Worm (Caenorhabditis elegans) whole organism, L4 larva: ENCODE results near the gene Y46H3A.5.
"Not testable (repeated sequence)": the region's sequence is repeated elsewhere in the genome, so short reads cannot be mapped to it uniquely, and the experiment has no call there.

ENCODE experiments used
- D1046.2 ChIP-seq: fragments of 200-800 bp; sonication (Bioruptor generic); IDR thresholded peaks from 2 replicates; pipeline ENCODE4 v1.3.6; 2022; ENCODE audit warnings: missing genetic modification characterization, missing compliant biosample characterization
- F10B5.3 ChIP-seq: sonication (generic microtip); optimal IDR thresholded peaks from 2 replicates; lab custom pipeline; 2016; ENCODE audit warnings: mild to moderate bottlenecking, missing genetic modification characterization, missing compliant biosample characterization
- F26F4.8 ChIP-seq: fragments of 200-800 bp; sonication (Bioruptor generic); conservative IDR thresholded peaks from 2 replicates; pipeline ENCODE4 v1.3.6; 2022; ENCODE audit warnings: missing genetic modification characterization, missing compliant biosample characterization
- R02D3.7 ChIP-seq: fragments of 150-350 bp; sonication (generic microtip); optimal IDR thresholded peaks from 3 replicates; lab custom pipeline; 2014; ENCODE audit warnings: missing biosample characterization, missing genetic modification characterization
- Y5F2A.4 ChIP-seq: fragments of 200-800 bp; sonication (Bioruptor generic); optimal IDR thresholded peaks from 2 replicates; lab custom pipeline; 2018; ENCODE audit warnings: mild to moderate bottlenecking, missing genetic modification characterization, missing compliant biosample characterization
- ZK337.2 ChIP-seq: fragments of 200-800 bp; sonication (Bioruptor generic); IDR thresholded peaks from 2 replicates; pipeline ENCODE4 v1.3.6; 2022; ENCODE audit warnings: missing genetic modification reagents, missing genetic modification characterization, missing compliant biosample characterization
- aha-1 ChIP-seq: fragments of 150-350 bp; peaks from one replicate; lab custom pipeline; 2014; ENCODE audit warnings: missing biosample characterization, missing genetic modification characterization
- ama-1 ChIP-seq: fragments of 150-350 bp; optimal IDR thresholded peaks from 2 replicates; lab custom pipeline; 2014; ENCODE audit warnings: inconsistent platforms, mixed read lengths
- attf-4 ChIP-seq: sonication (generic microtip); optimal IDR thresholded peaks from 3 replicates; lab custom pipeline; 2017; ENCODE audit warnings: missing biosample characterization, missing genetic modification characterization
- ceh-44 ChIP-seq: fragments of 200-800 bp; sonication (Bioruptor generic); IDR thresholded peaks from 2 replicates; pipeline ENCODE4 v1.3.6; 2022; ENCODE audit warnings: missing genetic modification reagents, missing genetic modification characterization, missing compliant biosample characterization
- cey-2 ChIP-seq: sonication (generic microtip); optimal IDR thresholded peaks from 3 replicates; lab custom pipeline; 2017; ENCODE audit warnings: missing genetic modification characterization, mild to moderate bottlenecking, missing compliant biosample characterization, antibody characterized with exemption, borderline replicate concordance; ENCODE audit not compliant: insufficient read depth
- ctbp-1 ChIP-seq: fragments of 200-800 bp; sonication (Bioruptor generic); IDR thresholded peaks from 2 replicates; pipeline ENCODE4 v1.3.6; 2022; ENCODE audit warnings: missing genetic modification reagents, missing genetic modification characterization, missing compliant biosample characterization
- dmd-6 ChIP-seq: fragments of 200-800 bp; sonication (Bioruptor generic); IDR thresholded peaks from 2 replicates; pipeline ENCODE4 v1.3.6; 2022; ENCODE audit warnings: missing genetic modification reagents, missing genetic modification characterization, missing compliant biosample characterization
- dmd-8 ChIP-seq: fragments of 200-800 bp; sonication (Bioruptor generic); IDR thresholded peaks from 2 replicates; pipeline ENCODE4 v1.3.6; 2022; ENCODE audit warnings: missing genetic modification characterization, missing compliant biosample characterization
- dmd-9 ChIP-seq: fragments of 200-800 bp; sonication (Bioruptor generic); IDR thresholded peaks from 2 replicates; pipeline ENCODE4 v1.3.6; 2022; ENCODE audit warnings: missing genetic modification reagents, missing genetic modification characterization, missing compliant biosample characterization
- dve-1 ChIP-seq: sonication (generic microtip); optimal IDR thresholded peaks from 2 replicates; lab custom pipeline; 2017; ENCODE audit warnings: antibody characterized with exemption, mild to moderate bottlenecking, missing genetic modification characterization, missing compliant biosample characterization; ENCODE audit not compliant: insufficient read depth
- egl-27 ChIP-seq: sonication (generic microtip); optimal IDR thresholded peaks from 3 replicates; lab custom pipeline; 2017; ENCODE audit warnings: missing biosample characterization, missing genetic modification reagents, missing genetic modification characterization
- egl-43 ChIP-seq: fragments of 200-800 bp; sonication (Bioruptor generic); IDR thresholded peaks from 2 replicates; pipeline ENCODE4 v1.3.6; 2022; ENCODE audit warnings: missing genetic modification reagents, missing genetic modification characterization, missing compliant biosample characterization
- fos-1 ChIP-seq: fragments of 150-350 bp; optimal IDR thresholded peaks from 2 replicates; lab custom pipeline; 2014; ENCODE audit warnings: missing biosample characterization, missing genetic modification characterization
- hlh-30 ChIP-seq: sonication (generic microtip); optimal IDR thresholded peaks from 2 replicates; lab custom pipeline; 2017; ENCODE audit warnings: antibody characterized with exemption, mild to moderate bottlenecking, missing genetic modification characterization, missing compliant biosample characterization; ENCODE audit not compliant: insufficient read depth
- jun-1 ChIP-seq: fragments of 150-350 bp; optimal IDR thresholded peaks from 2 replicates; lab custom pipeline; 2014; ENCODE audit warnings: missing biosample characterization, missing genetic modification reagents, missing genetic modification characterization
- lin-13 ChIP-seq: fragments of 150-350 bp; optimal IDR thresholded peaks from 2 replicates; lab custom pipeline; 2014; ENCODE audit warnings: missing biosample characterization, missing genetic modification reagents, missing genetic modification characterization
- lin-15B ChIP-seq: fragments of 150-350 bp; sonication (generic microtip); optimal IDR thresholded peaks from 3 replicates; lab custom pipeline; 2014; ENCODE audit warnings: missing biosample characterization, missing genetic modification characterization
- lin-38 ChIP-seq: fragments of 200-800 bp; sonication (Bioruptor generic); IDR thresholded peaks from 2 replicates; pipeline ENCODE4 v1.3.6; 2022; ENCODE audit warnings: missing genetic modification reagents, missing genetic modification characterization, missing compliant biosample characterization
- madf-5 ChIP-seq, 2 experiments: fragments of 200-800 bp; sonication (Bioruptor generic); IDR thresholded peaks; 2 replicates each; pipeline ENCODE4 v1.3.6; 2022; ENCODE audit warnings: missing compliant biosample characterization in 2 of 2, missing genetic modification characterization in 2 of 2
- madf-9 ChIP-seq: fragments of 200-800 bp; sonication (Bioruptor generic); conservative IDR thresholded peaks from 2 replicates; pipeline ENCODE4 v1.3.6; 2022; ENCODE audit warnings: missing genetic modification reagents, missing genetic modification characterization, missing compliant biosample characterization
- mdt-29 ChIP-seq: fragments of 200-800 bp; sonication (Bioruptor generic); IDR thresholded peaks from 2 replicates; pipeline ENCODE4 v1.3.6; 2022; ENCODE audit warnings: missing genetic modification reagents, missing genetic modification characterization, missing compliant biosample characterization
- nhr-237 ChIP-seq: sonication (generic microtip); optimal IDR thresholded peaks from 2 replicates; lab custom pipeline; 2017; ENCODE audit warnings: missing biosample characterization, missing genetic modification characterization
- nhr-25 ChIP-seq: sonication (generic microtip); optimal IDR thresholded peaks from 2 replicates; lab custom pipeline; 2017; ENCODE audit warnings: missing genetic modification characterization, mild to moderate bottlenecking, missing compliant biosample characterization, antibody characterized with exemption, moderate library complexity, borderline replicate concordance; ENCODE audit not compliant: insufficient read depth
- nhr-28 ChIP-seq: fragments of 150-350 bp; optimal IDR thresholded peaks from 2 replicates; lab custom pipeline; 2014; ENCODE audit warnings: missing biosample characterization, missing genetic modification characterization
- nhr-42 ChIP-seq: fragments of 200-800 bp; sonication (Bioruptor generic); IDR thresholded peaks from 2 replicates; pipeline ENCODE4 v1.3.6; 2022; ENCODE audit warnings: missing genetic modification characterization, missing compliant biosample characterization
- nhr-6 ChIP-seq: fragments of 150-350 bp; optimal IDR thresholded peaks from 2 replicates; lab custom pipeline; 2014; ENCODE audit warnings: missing biosample characterization, missing genetic modification characterization
- nhr-76 ChIP-seq: fragments of 150-350 bp; optimal IDR thresholded peaks from 2 replicates; lab custom pipeline; 2014; ENCODE audit warnings: missing biosample characterization, missing genetic modification characterization
- saeg-2 ChIP-seq: fragments of 200-800 bp; sonication (Bioruptor generic); IDR thresholded peaks from 2 replicates; pipeline ENCODE4 v1.3.6; 2022; ENCODE audit warnings: missing genetic modification reagents, missing genetic modification characterization, missing compliant biosample characterization
- set-16 ChIP-seq: fragments of 200-800 bp; sonication (Bioruptor generic); IDR thresholded peaks from 2 replicates; pipeline ENCODE4 v1.3.6; 2022; ENCODE audit warnings: missing genetic modification reagents, missing genetic modification characterization, missing compliant biosample characterization
- tra-1 ChIP-seq: fragments of 200-800 bp; sonication (Bioruptor generic); IDR thresholded peaks from 2 replicates; pipeline ENCODE4 v1.3.6; 2022; ENCODE audit warnings: missing genetic modification reagents, missing genetic modification characterization, missing compliant biosample characterization
- unc-62 ChIP-seq, 3 experiments: fragments of 150-350 bp in 1 of 3; sonication (generic microtip); optimal IDR thresholded peaks in 2 of 3; peaks in 1 of 3; 1 replicate in 1 of 3; 2 replicates in 2 of 3; lab custom pipeline; 2014 to 2017; ENCODE audit warnings: missing biosample characterization in 3 of 3, missing genetic modification characterization in 3 of 3, missing genetic modification reagents in 3 of 3, missing genotype in 1 of 3

The Y46H3A.5 gene

ce11 chrV:1814784-1815183, at the start of gene Y46H3A.5:
Y46H3A.5 (minus strand) TSS chrV:1814884.
- not testable (repeated sequence) for TF ChIP-seq egl-27; nhr-42 (GFP tag; lab: Robert Waterston, UW); nhr-76 (tag; lab: Kevin White, UChicago)

ce11 chrV:1862954-1863353, 48.3 kb upstream of the Y46H3A.5 start:
- no peak for TF ChIP-seq lin-13 (GFP tag; lab: Kevin White, UChicago)
- 0 out of 2 replicates have a peak, but pooled peaks have one; percentile 20 for TF ChIP-seq ctbp-1 (GFP tag; lab: Robert Waterston, UW)
- no peak for TF ChIP-seq cey-2
- TF ChIP-seq Y5F2A.4: no peak
- TF ChIP-seq egl-43 (GFP tag; lab: Robert Waterston, UW): no peak
- TF ChIP-seq madf-5 (GFP tag; IDR thresholded peaks at IDR 0.05; lab: Robert Waterston, UW): no peak
- TF ChIP-seq set-16 (GFP tag; lab: Robert Waterston, UW): no peak
- TF ChIP-seq fos-1: no peak

ce11 chrV:1857840-1858239, 43.2 kb upstream of the Y46H3A.5 start:
- TF ChIP-seq madf-5 (GFP tag; IDR thresholded peaks at IDR 0.05; lab: Robert Waterston, UW): no peak
- TF ChIP-seq mdt-29 (GFP tag; lab: Robert Waterston, UW): no peak
- peak in 1 of 2 experiments; percentile 83 for TF ChIP-seq unc-62 (GFP tag; optimal IDR thresholded peaks at IDR 0.05 in 1 of 2; lab: Kevin White, UChicago)
- no peak for TF ChIP-seq unc-62 (tag; optimal IDR thresholded peaks at IDR 0.05; lab: Kevin White, UChicago)
- no peak for TF ChIP-seq ceh-44 (GFP tag; lab: Robert Waterston, UW)
- no peak for TF ChIP-seq F10B5.3 (tag; lab: Kevin White, UChicago)
- TF ChIP-seq ZK337.2 (GFP tag; lab: Robert Waterston, UW): no peak
- no peak for TF ChIP-seq set-16 (GFP tag; lab: Robert Waterston, UW)
- TF ChIP-seq F26F4.8 (GFP tag; lab: Robert Waterston, UW): no peak

ce11 chrV:1856176-1856575, 41.5 kb upstream of the Y46H3A.5 start, which contains the start of gene T10B5.10:
T10B5.10 (minus strand) TSS chrV:1856276.
- TF ChIP-seq D1046.2 (GFP tag; lab: Robert Waterston, UW) (no peak), unc-62 (GFP tag; optimal IDR thresholded peaks at IDR 0.05 in 1 of 2; lab: Kevin White, UChicago) (no peak), unc-62 (tag; optimal IDR thresholded peaks at IDR 0.05; lab: Kevin White, UChicago) (no peak), lin-15B (tag; lab: Kevin White, UChicago) (no peak), nhr-25 (tag; lab: Kevin White, UChicago) (no peak), nhr-6 (no peak), F26F4.8 (GFP tag; lab: Robert Waterston, UW) (no peak), dmd-8 (no peak), nhr-237 (tag; lab: Kevin White, UChicago) (no peak), dmd-6 (no peak), madf-9 (GFP tag; lab: Robert Waterston, UW) (no peak), jun-1 (tag; lab: Kevin White, UChicago) (no peak), ceh-44 (GFP tag; lab: Robert Waterston, UW) (no peak), tra-1 (no peak), ama-1 (lab: Kevin White, UChicago) (no peak), lin-38 (no peak), dve-1 (tag; lab: Kevin White, UChicago) (no peak)

- no peak for TF ChIP-seq attf-4 (tag; lab: Kevin White, UChicago)
- peak; percentile 39 for TF ChIP-seq aha-1 (tag; lab: Kevin White, UChicago)
- peak in 1 of 2 experiments; percentile 60 for TF ChIP-seq unc-62 (GFP tag; optimal IDR thresholded peaks at IDR 0.05 in 1 of 2; lab: Kevin White, UChicago)
- no peak for TF ChIP-seq unc-62 (tag; optimal IDR thresholded peaks at IDR 0.05; lab: Kevin White, UChicago)
- TF ChIP-seq set-16 (GFP tag; lab: Robert Waterston, UW): no peak
- no peak for TF ChIP-seq madf-9 (GFP tag; lab: Robert Waterston, UW)
- peak; percentile 13 for TF ChIP-seq nhr-28 (tag; lab: Kevin White, UChicago)
- no peak for TF ChIP-seq saeg-2 (GFP tag; lab: Robert Waterston, UW)
- no peak for TF ChIP-seq madf-5 (GFP tag; IDR thresholded peaks at IDR 0.05; lab: Robert Waterston, UW)
- TF ChIP-seq hlh-30 (tag; lab: Kevin White, UChicago): peak; percentile 7
- no peak for TF ChIP-seq R02D3.7 (tag; lab: Kevin White, UChicago)
- TF ChIP-seq dmd-9: no peak
Measured at ce11 chrV:1855087-1855486, 40.4 kb upstream of the Y46H3A.5 start.
